Fruit fly (Drosophila melanogaster) whole organism, embryonic: ENCODE measurements around the gene CG43322.

Source experiments
- CG10267 ChIP-seq: fragments of 200-800 bp; sonication (Bioruptor generic); optimal IDR thresholded peaks from 2 replicates; lab custom pipeline; 2018; ENCODE audit warnings: missing biosample characterization, mild to moderate bottlenecking, missing genetic modification characterization, moderate library complexity
- CG10959 ChIP-seq: fragments of 200-800 bp; sonication (Bioruptor generic); IDR thresholded peaks from 2 replicates; pipeline ENCODE4 v1.3.6; 2022; ENCODE audit warnings: missing biosample characterization, missing genetic modification characterization
- CG12942 ChIP-seq: fragments of 200-800 bp; sonication (Bioruptor generic); optimal IDR thresholded peaks from 3 replicates; lab custom pipeline; 2016; ENCODE audit warnings: missing biosample characterization, missing genetic modification characterization
- CG1602 ChIP-seq: fragments of 200-800 bp; sonication (Bioruptor generic); optimal IDR thresholded peaks from 3 replicates; lab custom pipeline; 2016; ENCODE audit warnings: missing biosample characterization, missing genetic modification characterization
- CG1647 ChIP-seq: fragments of 200-800 bp; sonication (Bioruptor generic); optimal IDR thresholded peaks from 3 replicates; lab custom pipeline; 2016; ENCODE audit warnings: missing biosample characterization, missing genetic modification characterization
- CG16813 ChIP-seq: fragments of 200-800 bp; sonication (Bioruptor generic); IDR thresholded peaks from 3 replicates; pipeline ENCODE4 v1.3.6; 2022; ENCODE audit warnings: missing biosample characterization, missing genetic modification characterization; ENCODE audit not compliant: partially characterized antibody
- CG1792 ChIP-seq: fragments of 200-800 bp; sonication (Bioruptor generic); optimal IDR thresholded peaks from 2 replicates; lab custom pipeline; 2016; ENCODE audit warnings: missing biosample characterization, missing genetic modification characterization
- CG1832 ChIP-seq: fragments of 200-800 bp; sonication (Bioruptor generic); optimal IDR thresholded peaks from 2 replicates; lab custom pipeline; 2017; ENCODE audit warnings: missing biosample characterization, mild to moderate bottlenecking, missing genetic modification characterization, inconsistent platforms
- CG31388 ChIP-seq: fragments of 200-800 bp; sonication (Bioruptor generic); optimal IDR thresholded peaks from 2 replicates; lab custom pipeline; 2016; ENCODE audit warnings: missing biosample characterization, missing genetic modification characterization
- CG3281 ChIP-seq: fragments of 200-800 bp; sonication (Bioruptor generic); optimal IDR thresholded peaks from 3 replicates; lab custom pipeline; 2017; ENCODE audit warnings: missing biosample characterization, mild to moderate bottlenecking, missing genetic modification characterization
- CG34376 ChIP-seq: fragments of 200-800 bp; sonication (Bioruptor generic); optimal IDR thresholded peaks from 2 replicates; lab custom pipeline; 2018; ENCODE audit warnings: missing biosample characterization, mild to moderate bottlenecking, missing genetic modification characterization
- CG34422 ChIP-seq: fragments of 200-800 bp; sonication (Bioruptor generic); IDR thresholded peaks from 3 replicates; pipeline ENCODE4 v1.3.6; 2022; ENCODE audit warnings: missing biosample characterization, missing genetic modification characterization
- CG4424 ChIP-seq: fragments of 200-800 bp; sonication (Bioruptor generic); optimal IDR thresholded peaks from 3 replicates; lab custom pipeline; 2016; ENCODE audit warnings: missing biosample characterization, missing genetic modification characterization
- CG4854 ChIP-seq: fragments of 200-800 bp; sonication (Bioruptor generic); optimal IDR thresholded peaks from 2 replicates; lab custom pipeline; 2016; ENCODE audit warnings: missing biosample characterization, missing genetic modification characterization, inconsistent platforms
- CG7372 ChIP-seq: fragments of 200-800 bp; sonication (Bioruptor generic); IDR thresholded peaks from 2 replicates; pipeline ENCODE4 v1.3.6; 2022; ENCODE audit warnings: missing biosample characterization, missing genetic modification characterization
- CG8924 ChIP-seq: fragments of 200-800 bp; optimal IDR thresholded peaks from 3 replicates; lab custom pipeline; 2019; ENCODE audit warnings: missing biosample characterization, mild to moderate bottlenecking, missing genetic modification characterization, moderate library complexity
- CG9797 ChIP-seq: fragments of 200-800 bp; sonication (Bioruptor generic); optimal IDR thresholded peaks from 3 replicates; lab custom pipeline; 2018; ENCODE audit warnings: missing biosample characterization, mild to moderate bottlenecking, missing genetic modification characterization
- D19B ChIP-seq: fragments of 200-800 bp; sonication (Bioruptor generic); optimal IDR thresholded peaks from 2 replicates; lab custom pipeline; 2017; ENCODE audit warnings: missing biosample characterization, mild to moderate bottlenecking, missing genetic modification characterization
- Deaf1 ChIP-seq: fragments of 200-800 bp; optimal IDR thresholded peaks from 3 replicates; lab custom pipeline; 2019; ENCODE audit warnings: missing biosample characterization, mild to moderate bottlenecking, missing genetic modification characterization, moderate library complexity
- Dip3 ChIP-seq: fragments of 200-800 bp; sonication (Bioruptor generic); optimal IDR thresholded peaks from 3 replicates; lab custom pipeline; 2016; ENCODE audit warnings: missing biosample characterization, missing genetic modification characterization
- Doc3 ChIP-seq: fragments of 200-800 bp; sonication (Bioruptor generic); IDR thresholded peaks from 3 replicates; pipeline ENCODE4 v1.3.6; 2022; ENCODE audit warnings: missing biosample characterization, missing genetic modification characterization; ENCODE audit not compliant: partially characterized antibody
- Dp ChIP-seq: fragments of 200-800 bp; sonication (Bioruptor generic); optimal IDR thresholded peaks from 2 replicates; lab custom pipeline; 2018; ENCODE audit warnings: missing biosample characterization, mild to moderate bottlenecking, missing genetic modification characterization, moderate library complexity
- Dref ChIP-seq: fragments of 200-800 bp; sonication (Bioruptor generic); IDR thresholded peaks from 2 replicates; pipeline ENCODE4 v1.3.6; 2022; ENCODE audit warnings: missing biosample characterization, missing genetic modification characterization
- HHEX ChIP-seq: fragments of 200-800 bp; sonication (Bioruptor generic); optimal IDR thresholded peaks from 3 replicates; lab custom pipeline; 2017; ENCODE audit warnings: missing biosample characterization, mild to moderate bottlenecking, missing genetic modification characterization, missing genetic modification reagents
- HLH4C ChIP-seq: fragments of 200-800 bp; sonication (Bioruptor generic); IDR thresholded peaks from 3 replicates; pipeline ENCODE4 v1.3.6; 2022; ENCODE audit warnings: missing biosample characterization, missing genetic modification characterization; ENCODE audit not compliant: partially characterized antibody
- HLH54F ChIP-seq: fragments of 200-800 bp; sonication (Bioruptor generic); optimal IDR thresholded peaks from 3 replicates; lab custom pipeline; 2016; ENCODE audit warnings: missing biosample characterization, missing genetic modification characterization
- Hand ChIP-seq: fragments of 200-800 bp; sonication (Bioruptor generic); optimal IDR thresholded peaks from 2 replicates; lab custom pipeline; 2017; ENCODE audit warnings: mild to moderate bottlenecking, missing biosample characterization, missing genetic modification reagents, missing genetic modification characterization
- Hmx ChIP-seq: fragments of 200-800 bp; sonication (Bioruptor generic); optimal IDR thresholded peaks from 2 replicates; lab custom pipeline; 2016; ENCODE audit warnings: missing biosample characterization, missing genetic modification characterization
- MBD-R2 ChIP-seq: fragments of 200-800 bp; sonication (Bioruptor generic); IDR thresholded peaks from 2 replicates; pipeline ENCODE4 v1.3.6; 2022; ENCODE audit warnings: missing biosample characterization, missing genetic modification characterization
- Pdp1 ChIP-seq, 2 experiments: fragments of 200-800 bp; sonication (Bioruptor generic); optimal IDR thresholded peaks; 3 replicates each; lab custom pipeline; 2016; ENCODE audit warnings: missing biosample characterization in 2 of 2, missing genetic modification characterization in 2 of 2, mild to moderate bottlenecking in 1 of 2, moderate library complexity in 1 of 2
- Sin3A ChIP-seq: fragments of >200 bp; optimal IDR thresholded peaks from 2 replicates; lab custom pipeline; 2018
- Sry-δ ChIP-seq: fragments of 200-800 bp; sonication (Bioruptor generic); optimal IDR thresholded peaks from 2 replicates; lab custom pipeline; 2016; ENCODE audit warnings: missing biosample characterization, missing genetic modification characterization
- Trl ChIP-seq, 3 experiments: fragments of >200 bp in 2 of 3; fragments of 200-800 bp in 1 of 3; sonication (Bioruptor generic) in 1 of 3; optimal IDR thresholded peaks; 2 replicates in 1 of 3; 3 replicates in 2 of 3; lab custom pipeline; 2016 to 2017; ENCODE audit warnings: missing biosample characterization in 1 of 3, missing genetic modification characterization in 1 of 3
- YL-1 ChIP-seq: fragments of 200-800 bp; sonication (Bioruptor generic); optimal IDR thresholded peaks from 3 replicates; lab custom pipeline; 2017; ENCODE audit warnings: missing biosample characterization, mild to moderate bottlenecking, missing genetic modification characterization
- bab2 ChIP-seq: fragments of 200-800 bp; sonication (Bioruptor generic); optimal IDR thresholded peaks from 2 replicates; lab custom pipeline; 2016; ENCODE audit warnings: missing biosample characterization, missing genetic modification characterization
- crp ChIP-seq, 2 experiments: fragments of 200-800 bp; sonication (Bioruptor generic); optimal IDR thresholded peaks; 2 replicates in 1 of 2; 3 replicates in 1 of 2; lab custom pipeline; 2017; ENCODE audit warnings: missing biosample characterization in 2 of 2, missing genetic modification characterization in 2 of 2, mild to moderate bottlenecking in 1 of 2, moderate library complexity in 1 of 2
- dati ChIP-seq: fragments of 200-800 bp; sonication (Bioruptor generic); IDR thresholded peaks from 2 replicates; pipeline ENCODE4 v1.3.6; 2022; ENCODE audit warnings: missing biosample characterization, missing genetic modification characterization
- dm ChIP-seq: fragments of 200-800 bp; sonication (Bioruptor generic); optimal IDR thresholded peaks from 3 replicates; lab custom pipeline; 2016; ENCODE audit warnings: missing biosample characterization, missing genetic modification characterization
- exex ChIP-seq: fragments of 200-800 bp; sonication (Bioruptor generic); optimal IDR thresholded peaks from 4 replicates; lab custom pipeline; 2018; ENCODE audit warnings: missing biosample characterization, mild to moderate bottlenecking, missing genetic modification characterization, moderate library complexity
- fd64A ChIP-seq: fragments of 200-800 bp; sonication (Bioruptor generic); optimal IDR thresholded peaks from 3 replicates; lab custom pipeline; 2018; ENCODE audit warnings: missing biosample characterization, mild to moderate bottlenecking, missing genetic modification characterization
- her ChIP-seq: fragments of 200-800 bp; sonication (Bioruptor generic); optimal IDR thresholded peaks from 2 replicates; lab custom pipeline; 2016; ENCODE audit warnings: missing biosample characterization, missing genetic modification characterization
- mam ChIP-seq: fragments of 200-800 bp; sonication (Bioruptor generic); optimal IDR thresholded peaks from 3 replicates; lab custom pipeline; 2016; ENCODE audit warnings: missing biosample characterization, missing genetic modification characterization
- phol ChIP-seq: fragments of 200-800 bp; sonication (Bioruptor generic); optimal IDR thresholded peaks from 3 replicates; lab custom pipeline; 2018; ENCODE audit warnings: missing biosample characterization, mild to moderate bottlenecking, missing genetic modification characterization, moderate library complexity
- row ChIP-seq: fragments of 200-800 bp; sonication (Bioruptor generic); IDR thresholded peaks from 3 replicates; pipeline ENCODE4 v1.3.6; 2022; ENCODE audit warnings: missing biosample characterization, missing genetic modification characterization
- schlank ChIP-seq: fragments of 200-800 bp; sonication (Bioruptor generic); optimal IDR thresholded peaks from 2 replicates; lab custom pipeline; 2018; ENCODE audit warnings: missing biosample characterization, mild to moderate bottlenecking, missing genetic modification characterization
- sob ChIP-seq: fragments of 200-800 bp; sonication (Bioruptor generic); IDR thresholded peaks from 2 replicates; pipeline ENCODE4 v1.3.6; 2022; ENCODE audit warnings: missing biosample characterization, missing genetic modification characterization
- tup ChIP-seq: fragments of 200-800 bp; sonication (Bioruptor generic); optimal IDR thresholded peaks from 2 replicates; lab custom pipeline; 2016; ENCODE audit warnings: missing biosample characterization, mild to moderate bottlenecking, missing genetic modification characterization, moderate library complexity
- zfh2 ChIP-seq: fragments of 200-800 bp; sonication (Bioruptor generic); optimal IDR thresholded peaks from 2 replicates; lab custom pipeline; 2016; ENCODE audit warnings: missing biosample characterization, missing genetic modification characterization

CG43322 gene

dm6 chr2L:7026988-7027908 is 14.1 kb downstream of the CG43322 start, which contains the start of the genes CG31908 and MME1 (continued):
- TF ChIP-seq her (GFP tag; lab: Kevin White, UChicago) (peak; percentile 4), dm (GFP tag; lab: Kevin White, UChicago) (peak; percentile 56), bab2 (GFP tag; lab: Kevin White, UChicago) (peak; percentile 30), crp (GFP tag; optimal IDR thresholded peaks at IDR 0.05; lab: Kevin White, UChicago) (peak in 1 of 2 experiments; percentile 86), CG7372 (GFP tag; lab: Robert Waterston, UW) (no peak), CG10959 (GFP tag; lab: Robert Waterston, UW) (no peak), Dp (GFP tag; lab: Kevin White, UChicago) (peak; percentile 54), row (peak; percentile 41; the same call in 1 of the 3 replicates), CG31388 (GFP tag; lab: Kevin White, UChicago) (no peak), Doc3 (GFP tag; lab: Robert Waterston, UW) (peak; percentile 79), HLH54F (GFP tag; lab: Kevin White, UChicago) (peak; percentile 36), D19B (GFP tag; lab: Kevin White, UChicago) (no peak), CG12942 (GFP tag; lab: Kevin White, UChicago) (peak; percentile 24), CG1602 (GFP tag; lab: Kevin White, UChicago) (no peak), Hmx (peak; percentile 15), CG34376 (GFP tag; lab: Kevin White, UChicago) (peak; percentile 69), Hand (no peak), CG4854 (GFP tag; lab: Kevin White, UChicago) (peak; percentile 10), CG4424 (GFP tag; lab: Kevin White, UChicago) (peak; percentile 4), CG9797 (GFP tag; lab: Kevin White, UChicago) (no peak), Sry-δ (GFP tag; lab: Kevin White, UChicago) (peak; percentile 56), zfh2 (peak; percentile 68), HHEX (GFP tag; lab: Kevin White, UChicago) (no peak), CG34422 (GFP tag; lab: Robert Waterston, UW) (peak; percentile 69; the same call in 2 of the 3 replicates), Dref (peak; percentile 70), CG16813 (GFP tag; lab: Robert Waterston, UW) (peak; percentile 75), Deaf1 (tag; lab: Kevin White, UChicago) (peak; percentile 37), fd64A (no peak), sob (no peak), dati (GFP tag; lab: Robert Waterston, UW) (no peak), MBD-R2 (peak; percentile 57), mam (GFP tag; lab: Kevin White, UChicago) (peak; percentile 30), CG8924 (tag; lab: Kevin White, UChicago) (peak; percentile 42), Dip3 (GFP tag; lab: Kevin White, UChicago) (peak; percentile 43), CG1647 (GFP tag; lab: Kevin White, UChicago) (peak; percentile 21), Trl (optimal IDR thresholded peaks at IDR 0.05; lab: Kevin White, UChicago) (no peak), Trl (GFP tag; optimal IDR thresholded peaks at IDR 0.05; lab: Kevin White, UChicago) (peak; percentile 25), exex (tag; lab: Kevin White, UChicago) (peak; percentile 26), YL-1 (GFP tag; lab: Kevin White, UChicago) (peak; percentile 69), Sin3A (peak; percentile 71), CG1832 (GFP tag; lab: Kevin White, UChicago) (no peak), CG1792 (GFP tag; lab: Kevin White, UChicago) (no peak), phol (tag; lab: Kevin White, UChicago) (peak; percentile 18), schlank (tag; lab: Kevin White, UChicago) (no peak), CG10267 (peak; percentile 41), Pdp1 (GFP tag; optimal IDR thresholded peaks at IDR 0.05; lab: Kevin White, UChicago) (peak in 1 of 2 experiments; percentile 78), tup (GFP tag; lab: Kevin White, UChicago) (no peak), CG3281 (GFP tag; lab: Kevin White, UChicago) (peak; percentile 15), HLH4C (peak; percentile 92)
